Worm (Caenorhabditis elegans): Measurements from ENCODE around the gene R07D5.2.

R07D5.2 gene

DNA sequence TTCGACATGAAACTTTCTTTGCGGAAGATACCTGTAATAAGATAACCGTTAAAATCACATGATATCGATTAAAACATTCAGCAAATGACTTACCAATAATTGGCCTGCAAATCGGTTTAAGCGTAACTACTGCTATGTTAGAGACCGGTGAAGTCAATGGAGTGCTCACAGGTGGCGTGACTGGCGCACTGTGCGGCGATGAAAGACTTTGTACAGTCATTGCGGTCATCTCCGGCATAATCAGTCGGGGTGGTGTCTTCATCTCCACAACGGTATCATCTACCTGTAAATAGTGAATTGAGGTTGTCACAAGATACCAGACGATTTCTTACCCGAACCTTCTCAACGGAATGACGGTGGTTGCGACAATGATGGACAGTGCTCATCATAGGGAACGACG, 39.5 kb downstream of the R07D5.2 start:
- TF ChIP-seq madf-6 (GFP tag; IDR thresholded peaks at IDR 0.05) (0 out of 2 replicates have a peak, but pooled peaks have one; percentile 6), ceh-58 (GFP tag; IDR thresholded peaks at IDR 0.05) (no peak), ama-1 (optimal IDR thresholded peaks at IDR 0.05) (peak; percentile 13), ama-1 (GFP tag; optimal IDR thresholded peaks at IDR 0.05) (no peak), Y56A3A.18 (GFP tag; IDR thresholded peaks at IDR 0.05) (0 out of 2 replicates have a peak, but pooled peaks have one; percentile 28), mes-4 (tag; optimal IDR thresholded peaks at IDR 0.05) (no peak), Y95B8A.8 (GFP tag; IDR thresholded peaks at IDR 0.05) (no peak), snpc-1.3 (tag; optimal IDR thresholded peaks at IDR 0.05; ENCODE audit: insufficient read depth) (no peak)

DNA sequence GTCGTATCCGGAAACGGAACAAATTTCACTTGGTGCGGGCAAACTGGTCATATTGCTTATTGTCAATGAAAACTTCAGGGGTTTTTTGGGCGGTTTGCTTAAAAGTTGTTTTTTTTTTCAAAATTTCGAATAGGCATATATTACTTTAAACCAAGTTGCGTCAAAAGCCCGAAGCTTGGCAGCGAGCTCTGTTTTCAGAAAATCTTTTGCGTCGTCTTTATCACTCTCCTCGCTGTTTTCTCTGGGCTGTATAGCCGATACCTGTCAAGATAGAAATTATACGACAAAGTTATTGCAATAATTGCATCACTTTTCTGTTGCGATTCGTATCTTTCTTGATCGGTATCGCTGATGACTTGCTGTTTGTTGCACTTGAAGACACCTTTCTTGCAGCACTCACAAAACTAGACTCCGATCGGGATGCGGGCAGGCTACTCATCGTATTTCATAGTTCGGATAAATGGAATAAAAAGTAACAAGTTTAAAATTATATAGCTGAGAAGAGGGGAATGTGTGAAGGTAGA, 40.3 kb downstream of the R07D5.2 start, which contains the start of the genes H40L08.3 and H40L08.9:
Gene H40L08.3, minus strand, starts transcription at position 51 of the 524 bp plus-strand sequence.
Gene H40L08.9, minus strand, starts transcription at position 439 of the 524 bp plus-strand sequence.
- 0 out of 2 replicates have a peak, but pooled peaks have one; percentile 51 for TF ChIP-seq nfya-2 (GFP tag; IDR thresholded peaks at IDR 0.05)
- no peak for TF ChIP-seq pha-4 (tag; optimal IDR thresholded peaks at IDR 0.05)
- TF ChIP-seq C17E4.6 (GFP tag; IDR thresholded peaks at IDR 0.05), result 0 out of 2 replicates have a peak, but pooled peaks have one; percentile 3
- peak; percentile 52 for TF ChIP-seq nfyb-1 (GFP tag; IDR thresholded peaks at IDR 0.05)
- TF ChIP-seq mel-28 (tag; optimal IDR thresholded peaks at IDR 0.05; ENCODE audit: borderline replicate concordance), result peak; percentile 6
- no peak for TF ChIP-seq nhr-90 (tag; optimal IDR thresholded peaks at IDR 0.05)
- peak; percentile 42 for TF ChIP-seq zim-3 (tag; optimal IDR thresholded peaks at IDR 0.05)
- TF ChIP-seq somi-1 (GFP tag; optimal IDR thresholded peaks at IDR 0.05), result no peak
- peak; percentile 42 for TF ChIP-seq dox-1 (GFP tag; IDR thresholded peaks at IDR 0.05)
- TF ChIP-seq ama-1 (optimal IDR thresholded peaks at IDR 0.05), result peak; percentile 92
- TF ChIP-seq ama-1 (GFP tag; optimal IDR thresholded peaks at IDR 0.05), result no peak
- TF ChIP-seq ztf-22 (GFP tag; optimal IDR thresholded peaks at IDR 0.05), result peak; percentile 22
- TF ChIP-seq lir-1 (GFP tag; conservative IDR thresholded peaks at IDR 0.05), result no peak
- TF ChIP-seq ztf-26 (tag; optimal IDR thresholded peaks at IDR 0.05), result peak; percentile 77
- peak; percentile 6 for TF ChIP-seq atf-7 (tag; optimal IDR thresholded peaks at IDR 0.05)
- peak; percentile 22 for TF ChIP-seq gei-17 (GFP tag; optimal IDR thresholded peaks at IDR 0.05)

DNA sequence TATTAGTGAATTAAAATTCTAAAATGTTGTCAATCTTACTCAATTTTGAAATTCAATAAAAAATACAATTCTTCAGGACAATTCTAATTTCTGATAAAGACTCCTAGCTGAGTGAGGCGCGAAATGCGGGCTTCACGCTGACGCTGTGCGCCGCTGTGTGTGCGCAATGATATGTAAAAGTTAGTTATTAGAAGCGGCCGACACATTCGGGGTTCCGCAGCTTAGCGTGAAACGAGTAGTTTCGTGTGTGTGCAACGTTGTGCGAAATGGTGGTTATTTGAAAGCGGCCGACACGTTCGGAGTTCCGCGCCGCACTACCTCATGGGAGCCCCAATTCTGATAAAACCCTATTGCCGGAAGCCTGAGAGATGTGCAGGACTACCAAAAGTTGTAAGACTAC, 41.2 kb downstream of the R07D5.2 start:
- TF ChIP-seq snpc-1.1 (tag; optimal IDR thresholded peaks at IDR 0.05; ENCODE audit: insufficient read depth) (peak; percentile 30), snpc-4 (GFP tag; optimal IDR thresholded peaks at IDR 0.05) (no peak), snpc-4 (tag; optimal IDR thresholded peaks at IDR 0.05) (peak in 2 of 4 experiments; percentile 51 to 80), snpc-1.3 (tag; optimal IDR thresholded peaks at IDR 0.05; ENCODE audit: insufficient read depth) (no peak), Y95B8A.8 (GFP tag; IDR thresholded peaks at IDR 0.05) (0 out of 2 replicates have a peak, but pooled peaks have one; percentile 7)

DNA sequence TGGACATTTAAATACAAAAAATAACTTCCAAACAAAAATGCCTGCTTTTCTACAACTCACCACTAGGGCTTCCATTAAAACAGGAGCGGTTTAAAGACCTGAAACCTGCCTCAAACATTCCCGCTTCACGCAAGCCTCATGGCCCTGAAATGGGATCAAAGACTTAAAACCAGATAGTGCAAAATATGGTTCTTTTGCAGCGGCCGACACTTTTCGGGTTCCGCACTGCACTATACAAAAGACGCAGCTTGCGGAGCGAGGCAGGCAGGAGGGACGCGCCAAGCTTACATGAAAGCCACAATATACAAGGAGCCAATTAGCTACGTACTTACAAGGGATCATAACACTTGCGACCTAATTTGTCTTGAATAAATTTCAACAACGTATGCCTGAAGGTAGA, 42.9 kb downstream of the R07D5.2 start:
- TF ChIP-seq snpc-4 (GFP tag; optimal IDR thresholded peaks at IDR 0.05) (peak; percentile 29), snpc-4 (tag; optimal IDR thresholded peaks at IDR 0.05) (peak in 2 of 4 experiments; percentile 88 to 91), F57C9.4 (tag; optimal IDR thresholded peaks at IDR 0.05) (no peak), pbrm-1 (GFP tag; IDR thresholded peaks at IDR 0.05) (no peak), hmg-1.2 (GFP tag; IDR thresholded peaks at IDR 0.05) (peak; percentile 35; the same call in 1 of the 2 replicates), snpc-1.1 (tag; optimal IDR thresholded peaks at IDR 0.05; ENCODE audit: insufficient read depth) (peak; percentile 22), dpff-1 (tag; optimal IDR thresholded peaks at IDR 0.05) (no peak)

DNA sequence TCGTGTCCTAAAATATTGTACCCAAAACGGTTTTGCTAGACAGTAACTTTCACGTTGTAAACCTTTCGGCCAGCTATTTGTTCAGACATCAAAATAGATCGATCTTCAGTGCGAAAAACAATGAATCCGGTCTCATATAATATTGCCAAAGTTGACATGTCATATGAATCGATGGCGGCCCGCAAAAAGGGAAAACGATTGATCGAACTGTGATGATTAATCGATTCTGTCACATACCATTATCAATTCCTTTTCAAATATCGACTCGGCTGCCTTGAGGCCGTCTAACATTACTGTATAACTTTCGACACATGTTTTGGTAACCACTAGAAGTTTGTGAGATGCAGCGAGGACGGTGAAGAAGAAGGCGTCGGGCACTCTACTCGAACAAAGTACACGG, 43.5 kb downstream of the R07D5.2 start:
- TF ChIP-seq lin-54 (GFP tag; optimal IDR thresholded peaks at IDR 0.05) (no peak), F49E8.2 (tag; optimal IDR thresholded peaks at IDR 0.05; ENCODE audit: insufficient read depth) (no peak), attf-5 (GFP tag; optimal IDR thresholded peaks at IDR 0.05) (no peak), B0019.2 (GFP tag; conservative IDR thresholded peaks at IDR 0.05) (no peak), B0035.1 (tag; optimal IDR thresholded peaks at IDR 0.05) (no peak), sdz-38 (tag; optimal IDR thresholded peaks at IDR 0.05) (no peak), ceh-79 (tag; optimal IDR thresholded peaks at IDR 0.05) (no peak), snpc-4 (GFP tag; optimal IDR thresholded peaks at IDR 0.05) (no peak), snpc-4 (tag; optimal IDR thresholded peaks at IDR 0.05) (no peak), ama-1 (optimal IDR thresholded peaks at IDR 0.05) (no peak), ama-1 (GFP tag; optimal IDR thresholded peaks at IDR 0.05) (no peak), ceh-58 (GFP tag; IDR thresholded peaks at IDR 0.05) (no peak), B0261.1 (tag; optimal IDR thresholded peaks at IDR 0.05) (no peak), ceh-40 (GFP tag; IDR thresholded peaks at IDR 0.05) (no peak), lir-1 (GFP tag; conservative IDR thresholded peaks at IDR 0.05) (no peak), ceh-27 (GFP tag; optimal IDR thresholded peaks at IDR 0.05) (no peak)

All from whole organism, young adult.